Worm (Caenorhabditis elegans) whole organism, L2 larva: ENCODE data around the gene tmc-1.

Experiments
- Y55F3AM.14 ChIP-seq: fragments of 200-800 bp; sonication (Bioruptor generic); optimal IDR thresholded peaks from 2 replicates; lab custom pipeline; 2018; ENCODE audit warnings: mild to moderate bottlenecking, missing genetic modification characterization, missing compliant biosample characterization
- ceh-16 ChIP-seq: fragments of 150-350 bp; optimal IDR thresholded peaks from 2 replicates; lab custom pipeline; 2014; ENCODE audit warnings: missing biosample characterization, missing genetic modification characterization
- elt-1 ChIP-seq: fragments of 150-350 bp; optimal IDR thresholded peaks from 2 replicates; lab custom pipeline; 2014; ENCODE audit warnings: missing biosample characterization, missing genetic modification characterization
- elt-3 ChIP-seq: sonication (generic microtip); optimal IDR thresholded peaks from 2 replicates; lab custom pipeline; 2017; ENCODE audit warnings: missing biosample characterization, missing genetic modification characterization
- lin-13 ChIP-seq: fragments of 150-350 bp; optimal IDR thresholded peaks from 2 replicates; lab custom pipeline; 2014; ENCODE audit warnings: missing biosample characterization, missing genetic modification reagents, missing genetic modification characterization
- mdl-1 ChIP-seq, 2 experiments: fragments of 150-350 bp in 1 of 2; sonication (generic microtip) in 1 of 2; optimal IDR thresholded peaks; 2 replicates each; lab custom pipeline; 2017; ENCODE audit warnings: missing biosample characterization in 2 of 2, missing genetic modification characterization in 2 of 2
- nhr-12 ChIP-seq: fragments of 150-350 bp; optimal IDR thresholded peaks from 2 replicates; lab custom pipeline; 2014; ENCODE audit warnings: missing biosample characterization, missing genetic modification characterization
- nhr-25 ChIP-seq: fragments of 150-350 bp; sonication (generic microtip); optimal IDR thresholded peaks from 3 replicates; lab custom pipeline; 2014; ENCODE audit warnings: missing biosample characterization, missing genetic modification characterization
- skn-1 ChIP-seq: sonication (generic microtip); optimal IDR thresholded peaks from 2 replicates; lab custom pipeline; 2017; ENCODE audit warnings: missing biosample characterization, missing genetic modification characterization
- snpc-4 ChIP-seq: fragments of 150-350 bp; optimal IDR thresholded peaks from 2 replicates; lab custom pipeline; 2014; ENCODE audit warnings: missing biosample characterization, missing genetic modification characterization
- unc-39 ChIP-seq: fragments of 150-350 bp; optimal IDR thresholded peaks from 2 replicates; lab custom pipeline; 2014; ENCODE audit warnings: missing biosample characterization, missing genetic modification characterization
- unc-55 ChIP-seq: fragments of 150-350 bp; sonication (generic microtip); optimal IDR thresholded peaks from 3 replicates; lab custom pipeline; 2014; ENCODE audit warnings: missing biosample characterization, missing genetic modification reagents, missing genetic modification characterization
- ztf-1 ChIP-seq: fragments of 200-800 bp; sonication (Bioruptor generic); conservative IDR thresholded peaks from 2 replicates; pipeline ENCODE4 v1.3.6; 2022; ENCODE audit warnings: missing genetic modification characterization, missing compliant biosample characterization
- ztf-11 ChIP-seq: sonication (generic microtip); optimal IDR thresholded peaks from 2 replicates; lab custom pipeline; 2017; ENCODE audit warnings: missing biosample characterization, missing genetic modification characterization

DNA sequence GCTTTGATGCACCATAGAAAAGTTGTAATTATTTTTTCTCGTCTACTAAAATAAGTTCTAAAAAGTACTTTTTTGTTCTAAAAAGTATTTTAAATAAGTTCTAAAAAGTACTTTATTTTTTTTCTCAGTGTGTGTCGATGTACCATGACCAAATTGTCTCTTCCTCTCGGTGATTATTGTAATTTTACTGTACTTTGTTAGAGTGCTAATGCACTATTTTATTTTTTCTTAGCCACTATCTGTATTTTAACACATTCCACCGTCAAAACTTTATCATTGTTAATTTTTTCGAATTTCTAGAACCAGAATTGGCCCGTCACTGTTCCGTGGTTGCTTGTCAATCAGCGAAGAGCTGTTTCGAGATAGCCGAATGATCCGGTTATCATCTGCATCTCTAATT is 18.0 kb downstream of the tmc-1 start, which contains the start of gene hot-8:
- TF ChIP-seq elt-1, result no peak
- TF ChIP-seq lin-13, result no peak
- TF ChIP-seq nhr-25 (tag; lab: Kevin White, UChicago), result no peak
- TF ChIP-seq unc-55 (GFP tag; lab: Kevin White, UChicago), result no peak
- no peak for TF ChIP-seq ztf-1 (GFP tag; lab: Robert Waterston, UW)
- no peak for TF ChIP-seq nhr-12
- TF ChIP-seq mdl-1 (tag; optimal IDR thresholded peaks at IDR 0.05; lab: Kevin White, UChicago), result no peak
- no peak for TF ChIP-seq skn-1 (tag; lab: Kevin White, UChicago)
- TF ChIP-seq Y55F3AM.14, result no peak
- no peak for TF ChIP-seq ztf-11
- no peak for TF ChIP-seq snpc-4 (tag; lab: Kevin White, UChicago)
- TF ChIP-seq ceh-16, result no peak
- no peak for TF ChIP-seq elt-3
- TF ChIP-seq unc-39 (tag; lab: Kevin White, UChicago), result no peak
